Worm (Caenorhabditis elegans): Measurements from ENCODE around the gene agl-1.

agl-1 gene

ce11 chrII:14383644-14384043 is 25.7 kb upstream of the agl-1 start, which contains the start of gene mes-2 (continued):
- TF ChIP-seq elt-2 (tag; optimal IDR thresholded peaks at IDR 0.05) (peak; percentile 35), ceh-90 (tag; optimal IDR thresholded peaks at IDR 0.05) (peak; percentile 24), nhr-20 (tag; optimal IDR thresholded peaks at IDR 0.05) (peak; percentile 80), swsn-7 (tag; optimal IDR thresholded peaks at IDR 0.05) (peak; percentile 80), lsy-2 (tag; optimal IDR thresholded peaks at IDR 0.05) (peak; percentile 90 to 93), mdl-1 (tag; optimal IDR thresholded peaks at IDR 0.05) (peak in 1 of 2 experiments; percentile 78), grh-1 (GFP tag; IDR thresholded peaks at IDR 0.05) (peak; percentile 59; the same call in 1 of the 2 replicates), ceh-82 (tag; optimal IDR thresholded peaks at IDR 0.05) (peak; percentile 80 to 92 (median 89)), hpl-2 (GFP tag; optimal IDR thresholded peaks at IDR 0.05) (peak; percentile 40), nhr-77 (tag; optimal IDR thresholded peaks at IDR 0.05) (peak; percentile 88), zip-4 (GFP tag; optimal IDR thresholded peaks at IDR 0.05) (peak; percentile 49), sptf-1 (tag; optimal IDR thresholded peaks at IDR 0.05) (no peak), pqm-1 (tag; optimal IDR thresholded peaks at IDR 0.05) (no peak), lin-15B (tag; optimal IDR thresholded peaks at IDR 0.05) (peak; percentile 77), aly-2 (tag; optimal IDR thresholded peaks at IDR 0.05) (peak; percentile 81), fkh-8 (tag; optimal IDR thresholded peaks at IDR 0.05) (peak; percentile 73), C04F5.9 (tag; optimal IDR thresholded peaks at IDR 0.05) (peak; percentile 26), pax-3 (tag; optimal IDR thresholded peaks at IDR 0.05) (peak; percentile 26), nhr-85 (tag) (peak; percentile 83), fos-1 (tag; optimal IDR thresholded peaks at IDR 0.05) (peak; percentile 79), ama-1 (optimal IDR thresholded peaks at IDR 0.05) (no peak), aha-1 (tag; optimal IDR thresholded peaks at IDR 0.05) (no peak), elt-3 (tag; optimal IDR thresholded peaks at IDR 0.05) (peak in 2 of 6 experiments; percentile 27 to 39), egl-27 (tag; optimal IDR thresholded peaks at IDR 0.05) (no peak), mef-2 (tag; optimal IDR thresholded peaks at IDR 0.05) (no peak), efl-3 (GFP tag; optimal IDR thresholded peaks at IDR 0.05) (no peak), lin-39 (tag; optimal IDR thresholded peaks at IDR 0.05) (peak; percentile 49), ceh-8 (GFP tag; optimal IDR thresholded peaks at IDR 0.05) (peak; percentile 38), ceh-63 (GFP tag; optimal IDR thresholded peaks at IDR 0.05) (no peak), rnt-1 (tag; optimal IDR thresholded peaks at IDR 0.05) (peak; percentile 88), snpc-4 (tag; optimal IDR thresholded peaks at IDR 0.05) (peak; percentile 77), nhr-11 (tag; optimal IDR thresholded peaks at IDR 0.05) (peak; percentile 65), nhr-84 (tag; optimal IDR thresholded peaks at IDR 0.05) (no peak), dsc-1 (tag; optimal IDR thresholded peaks at IDR 0.05) (peak; percentile 88), ztf-4 (tag; optimal IDR thresholded peaks at IDR 0.05) (peak; percentile 73), zag-1 (tag; optimal IDR thresholded peaks at IDR 0.05) (peak; percentile 41), mab-9 (GFP tag; IDR thresholded peaks at IDR 0.05) (0 out of 2 replicates have a peak, but pooled peaks have one; percentile 31), ceh-88 (GFP tag; IDR thresholded peaks at IDR 0.05) (peak; percentile 46; the same call in 1 of the 2 replicates), egl-13 (tag; optimal IDR thresholded peaks at IDR 0.05) (peak; percentile 43), fkh-4 (tag; optimal IDR thresholded peaks at IDR 0.05; ENCODE audit: borderline replicate concordance) (no peak), Y116A8C.19 (tag; optimal IDR thresholded peaks at IDR 0.05; ENCODE audit: borderline replicate concordance) (no peak), C34B4.2 (tag; optimal IDR thresholded peaks at IDR 0.05) (no peak), nhr-19 (GFP tag; conservative IDR thresholded peaks at IDR 0.05) (peak; percentile 84), nhr-12 (tag; optimal IDR thresholded peaks at IDR 0.05) (no peak), lin-35 (GFP tag; optimal IDR thresholded peaks at IDR 0.05) (peak; percentile 98 to 99), fkh-10 (GFP tag; optimal IDR thresholded peaks at IDR 0.05) (peak; percentile 20), nhr-90 (tag; optimal IDR thresholded peaks at IDR 0.05; ENCODE audit: poor library complexity) (peak; percentile 86), unc-130 (tag; optimal IDR thresholded peaks at IDR 0.05) (peak; percentile 89), F16B12.6 (tag; optimal IDR thresholded peaks at IDR 0.05) (peak; percentile 70), nhr-71 (tag; optimal IDR thresholded peaks at IDR 0.05) (peak; percentile 89), nhr-237 (tag; optimal IDR thresholded peaks at IDR 0.05) (peak; percentile 21), isw-1 (GFP tag; IDR thresholded peaks at IDR 0.05) (peak; percentile 68), sox-4 (tag; optimal IDR thresholded peaks at IDR 0.05) (no peak), mep-1 (tag; optimal IDR thresholded peaks at IDR 0.05) (peak; percentile 86)

Data from whole organism, L1 larva.